Worm (Caenorhabditis elegans) whole organism, young adult: ENCODE data around the gene btb-20.

Source experiments
- B0019.2 ChIP-seq: fragments of 200-800 bp; sonication (Bioruptor generic); conservative IDR thresholded peaks from 2 replicates; pipeline ENCODE4 v1.3.6; 2022; ENCODE audit warnings: missing genetic modification reagents, missing genetic modification characterization, missing compliant biosample characterization
- B0035.1 ChIP-seq: sonication (generic microtip); optimal IDR thresholded peaks from 2 replicates; lab custom pipeline; 2016; ENCODE audit warnings: missing genetic modification characterization, mild to moderate bottlenecking, missing compliant biosample characterization, missing genotype, missing genetic modification reagents
- B0261.1 ChIP-seq: sonication (generic microtip); optimal IDR thresholded peaks from 2 replicates; lab custom pipeline; 2016; ENCODE audit warnings: mild to moderate bottlenecking, missing genetic modification characterization, moderate library complexity, missing compliant biosample characterization
- B0336.3 ChIP-seq: fragments of 200-800 bp; sonication (Bioruptor generic); IDR thresholded peaks from 2 replicates; pipeline ENCODE4 v1.3.6; 2022; ENCODE audit warnings: missing genetic modification characterization, missing compliant biosample characterization
- D2030.7 ChIP-seq: fragments of 200-800 bp; sonication (Bioruptor generic); IDR thresholded peaks from 2 replicates; pipeline ENCODE4 v1.3.6; 2022; ENCODE audit warnings: missing genetic modification reagents, missing genetic modification characterization, missing compliant biosample characterization
- F33H1.4 ChIP-seq: fragments of 200-800 bp; sonication (Bioruptor generic); IDR thresholded peaks from 2 replicates; pipeline ENCODE4 v1.3.6; 2022; ENCODE audit warnings: missing genetic modification reagents, missing genetic modification characterization, missing compliant biosample characterization
- F39B2.1 ChIP-seq: fragments of 200-800 bp; sonication (Bioruptor generic); IDR thresholded peaks from 2 replicates; pipeline ENCODE4 v1.3.6; 2022; ENCODE audit warnings: missing genetic modification reagents, missing genetic modification characterization, missing compliant biosample characterization
- F55B11.4 ChIP-seq: sonication (generic microtip); optimal IDR thresholded peaks from 2 replicates; lab custom pipeline; 2016; ENCODE audit warnings: missing compliant biosample characterization, missing genetic modification characterization, borderline replicate concordance; ENCODE audit not compliant: insufficient read depth
- K11D2.4 ChIP-seq: fragments of 200-800 bp; sonication (Bioruptor generic); IDR thresholded peaks from 2 replicates; pipeline ENCODE4 v1.3.6; 2022; ENCODE audit warnings: missing genetic modification reagents, missing genetic modification characterization, missing compliant biosample characterization
- Y53G8AR.9 ChIP-seq: fragments of 200-800 bp; sonication (Bioruptor generic); conservative IDR thresholded peaks from 2 replicates; pipeline ENCODE4 v1.3.6; 2022; ENCODE audit warnings: missing genetic modification reagents, missing genetic modification characterization, missing compliant biosample characterization
- Y67H2A.10 ChIP-seq: fragments of 200-800 bp; sonication (Bioruptor generic); conservative IDR thresholded peaks from 2 replicates; pipeline ENCODE4 v1.3.6; 2022; ENCODE audit warnings: missing genetic modification reagents, missing genetic modification characterization, missing compliant biosample characterization
- akir-1 ChIP-seq: fragments of 200-800 bp; sonication (Bioruptor generic); optimal IDR thresholded peaks from 2 replicates; lab custom pipeline; 2018; ENCODE audit warnings: mild to moderate bottlenecking, missing genetic modification characterization, moderate library complexity, missing compliant biosample characterization
- atf-7 ChIP-seq: sonication (generic microtip); optimal IDR thresholded peaks from 2 replicates; lab custom pipeline; 2017; ENCODE audit warnings: mild to moderate bottlenecking, missing genetic modification characterization, missing compliant biosample characterization
- attf-3 ChIP-seq: fragments of 200-800 bp; sonication (Bioruptor generic); conservative IDR thresholded peaks from 2 replicates; pipeline ENCODE4 v1.3.6; 2022; ENCODE audit warnings: missing genetic modification reagents, missing genetic modification characterization, missing compliant biosample characterization
- attf-5 ChIP-seq: fragments of 200-800 bp; sonication (Bioruptor generic); optimal IDR thresholded peaks from 2 replicates; lab custom pipeline; 2018; ENCODE audit warnings: mild to moderate bottlenecking, missing genetic modification characterization, missing compliant biosample characterization
- cebp-1 ChIP-seq, 2 experiments: fragments of 200-800 bp in 1 of 2; sonication (Bioruptor generic) in 1 of 2; sonication (generic microtip) in 1 of 2; IDR thresholded peaks in 1 of 2; optimal IDR thresholded peaks in 1 of 2; 2 replicates each; pipeline versions ENCODE4 v1.3.6 to Lab custom; 2017 to 2022; ENCODE audit warnings: missing compliant biosample characterization in 2 of 2, missing genetic modification characterization in 2 of 2, mild to moderate bottlenecking in 1 of 2, missing genetic modification reagents in 1 of 2, moderate library complexity in 1 of 2
- ceh-40 ChIP-seq: fragments of 200-800 bp; sonication (Bioruptor generic); IDR thresholded peaks from 2 replicates; pipeline ENCODE4 v1.3.6; 2022; ENCODE audit warnings: missing genetic modification characterization, missing compliant biosample characterization
- ceh-58 ChIP-seq: fragments of 200-800 bp; sonication (Bioruptor generic); IDR thresholded peaks from 2 replicates; pipeline ENCODE4 v1.3.6; 2022; ENCODE audit warnings: missing genetic modification characterization, missing compliant biosample characterization
- ceh-79 ChIP-seq: sonication (generic microtip); optimal IDR thresholded peaks from 2 replicates; lab custom pipeline; 2017; ENCODE audit warnings: mild to moderate bottlenecking, missing genetic modification characterization, missing compliant biosample characterization
- dox-1 ChIP-seq: fragments of 200-800 bp; sonication (Bioruptor generic); IDR thresholded peaks from 2 replicates; pipeline ENCODE4 v1.3.6; 2022; ENCODE audit warnings: missing genetic modification reagents, missing genetic modification characterization, missing compliant biosample characterization
- efl-1 ChIP-seq: fragments of 150-350 bp; optimal IDR thresholded peaks from 2 replicates; lab custom pipeline; 2014; ENCODE audit warnings: missing biosample characterization, missing genetic modification reagents, missing genetic modification characterization
- egrh-3 ChIP-seq: fragments of 200-800 bp; sonication (Bioruptor generic); IDR thresholded peaks from 2 replicates; pipeline ENCODE4 v1.3.6; 2022; ENCODE audit warnings: missing genetic modification reagents, missing genetic modification characterization, missing compliant biosample characterization
- fkh-3 ChIP-seq: sonication (generic microtip); optimal IDR thresholded peaks from 2 replicates; lab custom pipeline; 2016; ENCODE audit warnings: mild to moderate bottlenecking, missing genetic modification characterization, missing compliant biosample characterization
- hrde-1 ChIP-seq: sonication (generic microtip); optimal IDR thresholded peaks from 2 replicates; lab custom pipeline; 2016; ENCODE audit warnings: missing genetic modification characterization, mild to moderate bottlenecking, missing compliant biosample characterization, moderate library complexity, missing genotype, missing genetic modification reagents, borderline replicate concordance
- let-607 ChIP-seq, 2 experiments: fragments of 200-800 bp in 1 of 2; sonication (Bioruptor generic) in 1 of 2; sonication (generic microtip) in 1 of 2; optimal IDR thresholded peaks; 2 replicates each; lab custom pipeline; 2016 to 2018; ENCODE audit warnings: mild to moderate bottlenecking in 2 of 2, missing compliant biosample characterization in 2 of 2, missing genetic modification characterization in 2 of 2, moderate library complexity in 2 of 2, missing genotype in 1 of 2
- lin-54 ChIP-seq: fragments of 200-800 bp; sonication (Bioruptor generic); optimal IDR thresholded peaks from 2 replicates; lab custom pipeline; 2018; ENCODE audit warnings: mild to moderate bottlenecking, missing genetic modification characterization, missing compliant biosample characterization
- lir-1 ChIP-seq: fragments of 200-800 bp; sonication (Bioruptor generic); conservative IDR thresholded peaks from 2 replicates; pipeline ENCODE4 v1.3.6; 2022; ENCODE audit warnings: missing genetic modification reagents, missing genetic modification characterization, missing compliant biosample characterization
- lsl-1 ChIP-seq: fragments of 200-800 bp; sonication (Bioruptor generic); optimal IDR thresholded peaks from 2 replicates; lab custom pipeline; 2018; ENCODE audit warnings: mild to moderate bottlenecking, missing genetic modification characterization, moderate library complexity, missing compliant biosample characterization
- lsy-27 ChIP-seq: sonication (generic microtip); optimal IDR thresholded peaks from 2 replicates; lab custom pipeline; 2017; ENCODE audit warnings: missing genetic modification characterization, mild to moderate bottlenecking, missing compliant biosample characterization, antibody characterized with exemption, missing genotype, borderline replicate concordance; ENCODE audit not compliant: insufficient read depth
- madf-6 ChIP-seq: fragments of 200-800 bp; sonication (Bioruptor generic); IDR thresholded peaks from 2 replicates; pipeline ENCODE4 v1.3.6; 2022; ENCODE audit warnings: missing genetic modification reagents, missing genetic modification characterization, missing compliant biosample characterization
- nfyb-1 ChIP-seq: fragments of 200-800 bp; sonication (Bioruptor generic); IDR thresholded peaks from 2 replicates; pipeline ENCODE4 v1.3.6; 2022; ENCODE audit warnings: missing genetic modification reagents, missing genetic modification characterization, missing compliant biosample characterization
- nhr-179 ChIP-seq: sonication (generic microtip); optimal IDR thresholded peaks from 2 replicates; lab custom pipeline; 2016; ENCODE audit warnings: mild to moderate bottlenecking, missing genetic modification characterization, missing compliant biosample characterization
- nhr-90 ChIP-seq: sonication (generic microtip); optimal IDR thresholded peaks from 2 replicates; lab custom pipeline; 2016; ENCODE audit warnings: missing genotype, mild to moderate bottlenecking, missing genetic modification characterization, missing compliant biosample characterization
- pha-4 ChIP-seq: fragments of 150-350 bp; sonication (generic microtip); optimal IDR thresholded peaks from 2 replicates; lab custom pipeline; 2014; ENCODE audit warnings: missing biosample characterization, missing genetic modification reagents, missing genetic modification characterization
- rec-8 ChIP-seq, 2 experiments: sonication (generic microtip); optimal IDR thresholded peaks; 2 replicates each; lab custom pipeline; 2016; ENCODE audit warnings: mild to moderate bottlenecking in 2 of 2, missing genetic modification characterization in 2 of 2, missing genetic modification reagents in 2 of 2, missing genotype in 2 of 2, missing biosample characterization in 1 of 2, missing compliant biosample characterization in 1 of 2, moderate library complexity in 1 of 2
- sdz-38 ChIP-seq: sonication (generic microtip); optimal IDR thresholded peaks from 2 replicates; lab custom pipeline; 2016; ENCODE audit warnings: missing genotype, missing genetic modification characterization, missing compliant biosample characterization
- snpc-1.1 ChIP-seq: sonication (generic microtip); optimal IDR thresholded peaks from 2 replicates; lab custom pipeline; 2017; ENCODE audit warnings: missing genetic modification characterization, mild to moderate bottlenecking, missing compliant biosample characterization, antibody characterized with exemption, moderate library complexity, missing genotype, missing genetic modification reagents; ENCODE audit not compliant: insufficient read depth
- snpc-1.3 ChIP-seq: sonication (generic microtip); optimal IDR thresholded peaks from 2 replicates; lab custom pipeline; 2017; ENCODE audit warnings: missing genetic modification characterization, mild to moderate bottlenecking, missing compliant biosample characterization, antibody characterized with exemption, moderate library complexity, missing genotype, missing genetic modification reagents; ENCODE audit not compliant: insufficient read depth
- snpc-3.4 ChIP-seq: sonication (generic microtip); optimal IDR thresholded peaks from 2 replicates; lab custom pipeline; 2017; ENCODE audit warnings: missing genetic modification characterization, mild to moderate bottlenecking, missing compliant biosample characterization, antibody characterized with exemption, moderate library complexity, missing genotype, missing genetic modification reagents
- snpc-4 ChIP-seq, 5 experiments: fragments of 150-350 bp in 1 of 5; sonication (generic microtip) in 4 of 5; optimal IDR thresholded peaks; 2 replicates each; lab custom pipeline; 2014 to 2018; ENCODE audit warnings: missing genetic modification characterization in 5 of 5, missing biosample characterization in 3 of 5, antibody characterized with exemption in 2 of 5, mild to moderate bottlenecking in 2 of 5, missing compliant biosample characterization in 2 of 5, missing genotype in 2 of 5, moderate library complexity in 2 of 5, missing genetic modification reagents in 1 of 5
- tlf-1 ChIP-seq: fragments of 200-800 bp; sonication (Bioruptor generic); optimal IDR thresholded peaks from 2 replicates; lab custom pipeline; 2018; ENCODE audit warnings: mild to moderate bottlenecking, missing genetic modification characterization, missing compliant biosample characterization
- unc-130 ChIP-seq: sonication (generic microtip); optimal IDR thresholded peaks from 2 replicates; lab custom pipeline; 2016; ENCODE audit warnings: missing genetic modification reagents, missing genetic modification characterization, missing compliant biosample characterization
- xnd-1 ChIP-seq: sonication (generic microtip); optimal IDR thresholded peaks from 2 replicates; lab custom pipeline; 2016; ENCODE audit warnings: missing genotype, missing genetic modification reagents, missing genetic modification characterization, missing compliant biosample characterization
- zim-3 ChIP-seq: sonication (generic microtip); optimal IDR thresholded peaks from 2 replicates; lab custom pipeline; 2017; ENCODE audit warnings: mild to moderate bottlenecking, missing genetic modification characterization, moderate library complexity, missing compliant biosample characterization
- ztf-3 ChIP-seq: fragments of 200-800 bp; sonication (Bioruptor generic); optimal IDR thresholded peaks from 2 replicates; lab custom pipeline; 2018; ENCODE audit warnings: mild to moderate bottlenecking, missing genetic modification characterization, missing compliant biosample characterization

btb-20 gene

DNA sequence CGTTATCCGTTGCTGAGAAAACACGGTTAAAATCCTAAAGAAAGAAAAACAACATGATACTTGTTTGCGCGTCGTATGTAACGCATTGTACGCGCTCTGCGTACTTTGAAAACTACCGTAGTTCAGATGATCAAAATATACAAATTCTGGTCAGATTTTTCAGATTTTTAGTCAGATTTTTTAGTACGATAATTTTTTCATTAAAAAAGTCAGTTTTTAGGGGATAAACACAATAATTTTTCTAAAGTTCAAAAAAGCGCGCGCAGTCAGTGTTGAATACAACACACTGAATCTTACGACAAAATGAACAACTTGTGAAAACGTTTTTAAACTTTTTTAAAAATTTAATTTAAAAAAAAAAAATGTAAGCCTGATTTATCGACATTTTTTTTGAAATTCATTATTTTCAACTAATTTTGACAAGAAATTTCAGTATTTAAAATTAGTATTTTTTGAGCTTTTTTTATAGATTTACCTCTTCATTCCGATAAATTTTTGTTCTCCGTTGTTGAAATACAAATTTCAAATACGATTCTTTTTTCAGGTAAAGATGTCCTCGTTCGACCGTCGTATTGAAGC is 412 bp upstream of the btb-20 start, which contains the start of gene pot-2:
TSS of gene pot-2 (plus strand) at position 529 of the 579 bp plus-strand sequence.
- TF ChIP-seq ztf-3 (no peak), akir-1 (GFP tag; lab: Kevin White, UChicago) (no peak), egrh-3 (no peak), snpc-1.3 (tag; lab: Kevin White, UChicago) (peak; percentile 16), attf-3 (GFP tag; lab: Robert Waterston, UW) (no peak), B0035.1 (tag; lab: Kevin White, UChicago) (no peak), hrde-1 (tag; lab: Kevin White, UChicago) (no peak), lin-54 (peak; percentile 26), nhr-90 (tag; lab: Kevin White, UChicago) (no peak), xnd-1 (tag; lab: Kevin White, UChicago) (peak; percentile 49), F55B11.4 (tag; lab: Kevin White, UChicago) (no peak), Y67H2A.10 (GFP tag; lab: Robert Waterston, UW) (no peak), let-607 (tag; optimal IDR thresholded peaks at IDR 0.05; lab: Kevin White, UChicago) (no peak), F39B2.1 (GFP tag; lab: Robert Waterston, UW) (no peak), F33H1.4 (0 out of 2 replicates have a peak, but pooled peaks have one; percentile 17), B0019.2 (GFP tag; lab: Robert Waterston, UW) (no peak), dox-1 (GFP tag; lab: Robert Waterston, UW) (no peak), sdz-38 (no peak), snpc-3.4 (tag; lab: Kevin White, UChicago) (no peak), atf-7 (tag; lab: Kevin White, UChicago) (no peak), snpc-1.1 (no peak), rec-8 (tag; optimal IDR thresholded peaks at IDR 0.05; lab: Kevin White, UChicago) (no peak), ceh-79 (tag; lab: Kevin White, UChicago) (no peak), ceh-40 (GFP tag; lab: Robert Waterston, UW) (no peak), attf-5 (GFP tag; lab: Kevin White, UChicago) (no peak), B0336.3 (GFP tag; lab: Robert Waterston, UW) (no peak), efl-1 (GFP tag; lab: Kevin White, UChicago) (peak; percentile 75), tlf-1 (GFP tag; lab: Kevin White, UChicago) (no peak), K11D2.4 (no peak), nhr-179 (tag; lab: Kevin White, UChicago) (no peak), D2030.7 (peak; percentile 50; the same call in 1 of the 2 replicates), snpc-4 (GFP tag; optimal IDR thresholded peaks at IDR 0.05; lab: Kevin White, UChicago) (no peak), snpc-4 (tag; optimal IDR thresholded peaks at IDR 0.05; lab: Kevin White, UChicago) (no peak), zim-3 (tag; lab: Kevin White, UChicago) (no peak), unc-130 (GFP tag; lab: Kevin White, UChicago) (no peak), ceh-58 (GFP tag; lab: Robert Waterston, UW) (no peak), Y53G8AR.9 (GFP tag; lab: Robert Waterston, UW) (no peak), fkh-3 (tag; lab: Kevin White, UChicago) (no peak), nfyb-1 (GFP tag; lab: Robert Waterston, UW) (no peak), lsy-27 (tag; lab: Kevin White, UChicago) (no peak), B0261.1 (tag; lab: Kevin White, UChicago) (no peak), lir-1 (GFP tag; lab: Robert Waterston, UW) (no peak), cebp-1 (GFP tag; IDR thresholded peaks at IDR 0.05; lab: Robert Waterston, UW) (no peak), cebp-1 (tag; optimal IDR thresholded peaks at IDR 0.05; lab: Kevin White, UChicago) (no peak), pha-4 (tag; lab: Kevin White, UChicago) (no peak), lsl-1 (peak; percentile 87), madf-6 (GFP tag; lab: Robert Waterston, UW) (peak; percentile 80)
